Worm (Caenorhabditis elegans): ENCODE data around the gene pac-1.

DNA sequence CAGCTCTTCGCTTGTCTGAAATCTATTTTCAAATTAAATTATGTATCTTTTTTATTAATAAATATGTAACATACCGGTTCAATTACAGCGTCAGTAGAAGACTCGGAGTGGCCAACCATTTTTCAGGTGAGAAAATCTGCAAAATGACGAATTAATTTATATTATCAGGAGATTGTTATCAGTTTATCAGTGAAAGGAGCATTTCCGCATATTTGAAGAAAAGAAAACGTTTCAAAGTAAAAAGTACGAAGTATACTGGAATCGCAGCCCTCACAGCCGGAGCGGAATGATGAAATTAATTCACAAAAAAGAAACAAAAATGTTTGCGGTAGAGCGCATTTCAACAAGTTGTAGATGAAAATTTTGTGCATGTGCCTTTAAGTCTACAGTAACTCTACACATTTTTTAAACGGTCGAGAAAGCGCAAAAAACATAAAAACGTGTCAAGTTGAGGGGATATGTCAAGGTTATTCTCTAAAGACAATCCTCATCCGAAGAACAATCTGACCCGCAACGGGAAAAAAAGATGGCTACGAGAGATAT lies 15.4 kb upstream of the pac-1 start:
- no peak for TF ChIP-seq ceh-82 (tag; optimal IDR thresholded peaks at IDR 0.05)
- TF ChIP-seq mdl-1 (tag; optimal IDR thresholded peaks at IDR 0.05): no peak
- no peak for TF ChIP-seq daf-12 (tag; optimal IDR thresholded peaks at IDR 0.05)
- TF ChIP-seq snpc-4 (tag; optimal IDR thresholded peaks at IDR 0.05): no peak
- TF ChIP-seq Y75B8A.6 (GFP tag; IDR thresholded peaks at IDR 0.05): no peak
- TF ChIP-seq lin-15B (tag; optimal IDR thresholded peaks at IDR 0.05): no peak
- TF ChIP-seq nhr-10 (tag; optimal IDR thresholded peaks at IDR 0.05): no peak
- no peak for TF ChIP-seq hmg-1.1 (GFP tag; IDR thresholded peaks at IDR 0.05)
- TF ChIP-seq nhr-28 (tag; optimal IDR thresholded peaks at IDR 0.05): peak; percentile 16
- no peak for TF ChIP-seq ama-1 (optimal IDR thresholded peaks at IDR 0.05)
- TF ChIP-seq Y105C5A.15 (GFP tag; IDR thresholded peaks at IDR 0.05): no peak
- peak; percentile 24 for TF ChIP-seq pqm-1 (tag; optimal IDR thresholded peaks at IDR 0.05)

Measured in whole organism, L4 larva.